Worm (Caenorhabditis elegans): ENCODE measurements around the gene nimk-1.

nimk-1 gene

ce11 chrII:12542594-12542997, 7.0 kb downstream of the nimk-1 start:
- TF ChIP-seq elt-3 (tag; optimal IDR thresholded peaks at IDR 0.05) = no peak
- no peak for TF ChIP-seq ceh-83 (GFP tag; optimal IDR thresholded peaks at IDR 0.05)
- TF ChIP-seq nhr-12 (tag; optimal IDR thresholded peaks at IDR 0.05) = no peak

ce11 chrII:12544533-12544932, 9.0 kb downstream of the nimk-1 start, which contains the start of gene F49C5.9:
Gene F49C5.9 (minus strand): TSS chrII:12544633.
- TF ChIP-seq mls-2 (tag; optimal IDR thresholded peaks at IDR 0.05) = no peak
- no peak for TF ChIP-seq nhr-2 (tag; optimal IDR thresholded peaks at IDR 0.05)
- TF ChIP-seq zip-8 (tag; optimal IDR thresholded peaks at IDR 0.05) = no peak
- no peak for TF ChIP-seq ceh-39 (tag; optimal IDR thresholded peaks at IDR 0.05)
- no peak for TF ChIP-seq nhr-12 (tag; optimal IDR thresholded peaks at IDR 0.05)
- TF ChIP-seq lin-32 (GFP tag; optimal IDR thresholded peaks at IDR 0.05) = no peak
- TF ChIP-seq elt-1 (tag; optimal IDR thresholded peaks at IDR 0.05; ENCODE audit: borderline replicate concordance, insufficient read depth) = no peak
- TF ChIP-seq lin-13 (tag; optimal IDR thresholded peaks at IDR 0.05) = no peak
- TF ChIP-seq drap-1 (GFP tag; optimal IDR thresholded peaks at IDR 0.05) = no peak
- no peak for TF ChIP-seq mab-5 (tag; optimal IDR thresholded peaks at IDR 0.05)
- TF ChIP-seq nhr-237 (tag; optimal IDR thresholded peaks at IDR 0.05) = no peak
- TF ChIP-seq hlh-1 (tag; optimal IDR thresholded peaks at IDR 0.05) = no peak
- TF ChIP-seq ztf-11 (tag; optimal IDR thresholded peaks at IDR 0.05) = no peak
- no peak for TF ChIP-seq unc-62 (GFP tag; optimal IDR thresholded peaks at IDR 0.05)
- no peak for TF ChIP-seq pha-4 (tag; optimal IDR thresholded peaks at IDR 0.05)
- no peak for TF ChIP-seq elt-3 (tag; optimal IDR thresholded peaks at IDR 0.05)
- no peak for TF ChIP-seq unc-120 (tag; optimal IDR thresholded peaks at IDR 0.05; ENCODE audit: poor library complexity, severe bottlenecking)
- no peak for TF ChIP-seq ceh-83 (GFP tag; optimal IDR thresholded peaks at IDR 0.05)

ce11 chrII:12546413-12546812, 10.9 kb downstream of the nimk-1 start, which contains the start of the genes F49C5.5 and F49C5.10:
Gene F49C5.5 (minus strand): TSS chrII:12546513.
Gene F49C5.10 (plus strand): TSS chrII:12546756.
- no peak for TF ChIP-seq zip-8 (tag; optimal IDR thresholded peaks at IDR 0.05)
- TF ChIP-seq ceh-43 (GFP tag; optimal IDR thresholded peaks at IDR 0.05) = no peak
- no peak for TF ChIP-seq mls-2 (tag; optimal IDR thresholded peaks at IDR 0.05)
- no peak for TF ChIP-seq unc-39 (tag; optimal IDR thresholded peaks at IDR 0.05)
- TF ChIP-seq bed-3 (GFP tag; optimal IDR thresholded peaks at IDR 0.05) = no peak
- TF ChIP-seq nhr-76 (tag; optimal IDR thresholded peaks at IDR 0.05) = no peak
- no peak for TF ChIP-seq nhr-12 (tag; optimal IDR thresholded peaks at IDR 0.05)
- TF ChIP-seq drap-1 (GFP tag; optimal IDR thresholded peaks at IDR 0.05) = no peak

- TF ChIP-seq unc-39 (tag; optimal IDR thresholded peaks at IDR 0.05) (no peak), unc-120 (tag; optimal IDR thresholded peaks at IDR 0.05; ENCODE audit: poor library complexity, severe bottlenecking) (no peak), elt-1 (tag; optimal IDR thresholded peaks at IDR 0.05; ENCODE audit: borderline replicate concordance, insufficient read depth) (no peak), elt-3 (tag; optimal IDR thresholded peaks at IDR 0.05) (no peak), sem-2 (GFP tag; optimal IDR thresholded peaks at IDR 0.05) (no peak), ztf-11 (tag; optimal IDR thresholded peaks at IDR 0.05) (no peak), drap-1 (GFP tag; optimal IDR thresholded peaks at IDR 0.05) (no peak)
Observed at ce11 chrII:12547547-12547946, 12.0 kb downstream of the nimk-1 start, which contains the start of gene F49C5.16. Gene F49C5.16 (plus strand): TSS chrII:12547847.

- TF ChIP-seq lin-32 (GFP tag; optimal IDR thresholded peaks at IDR 0.05) = no peak
- TF ChIP-seq ceh-83 (GFP tag; optimal IDR thresholded peaks at IDR 0.05) = no peak
- TF ChIP-seq M03D4.4 (tag; optimal IDR thresholded peaks at IDR 0.05) = no peak
- TF ChIP-seq cnd-1 (tag; optimal IDR thresholded peaks at IDR 0.05) = no peak
- TF ChIP-seq hlh-1 (tag; optimal IDR thresholded peaks at IDR 0.05) = no peak
- TF ChIP-seq pha-4 (tag; optimal IDR thresholded peaks at IDR 0.05) = no peak
- no peak for TF ChIP-seq ceh-43 (GFP tag; optimal IDR thresholded peaks at IDR 0.05)
- TF ChIP-seq lin-13 (tag; optimal IDR thresholded peaks at IDR 0.05) = no peak
- TF ChIP-seq mab-5 (tag; optimal IDR thresholded peaks at IDR 0.05) = no peak
- TF ChIP-seq nhr-76 (tag; optimal IDR thresholded peaks at IDR 0.05) = no peak
- no peak for TF ChIP-seq nhr-2 (tag; optimal IDR thresholded peaks at IDR 0.05)
- TF ChIP-seq zip-8 (tag; optimal IDR thresholded peaks at IDR 0.05) = no peak
- no peak for TF ChIP-seq ces-1 (GFP tag; optimal IDR thresholded peaks at IDR 0.05)
- TF ChIP-seq nhr-12 (tag; optimal IDR thresholded peaks at IDR 0.05) = no peak
- no peak for TF ChIP-seq elt-3 (tag; optimal IDR thresholded peaks at IDR 0.05)
- no peak for TF ChIP-seq ztf-11 (tag; optimal IDR thresholded peaks at IDR 0.05)
- TF ChIP-seq drap-1 (GFP tag; optimal IDR thresholded peaks at IDR 0.05) = no peak
- TF ChIP-seq blmp-1 (tag; optimal IDR thresholded peaks at IDR 0.05) = no peak
- TF ChIP-seq unc-62 (GFP tag; optimal IDR thresholded peaks at IDR 0.05) = no peak
Observed at ce11 chrII:12549613-12550012, 14.1 kb downstream of the nimk-1 start.

- no peak for TF ChIP-seq unc-62 (GFP tag; optimal IDR thresholded peaks at IDR 0.05)
- TF ChIP-seq nhr-237 (tag; optimal IDR thresholded peaks at IDR 0.05) = no peak
- no peak for TF ChIP-seq nhr-2 (tag; optimal IDR thresholded peaks at IDR 0.05)
- TF ChIP-seq mab-5 (tag; optimal IDR thresholded peaks at IDR 0.05) = no peak
- TF ChIP-seq mls-2 (tag; optimal IDR thresholded peaks at IDR 0.05) = no peak
- no peak for TF ChIP-seq lsy-2 (tag; optimal IDR thresholded peaks at IDR 0.05)
- no peak for TF ChIP-seq M03D4.4 (tag; optimal IDR thresholded peaks at IDR 0.05)
- no peak for TF ChIP-seq ham-2 (GFP tag; optimal IDR thresholded peaks at IDR 0.05)
- TF ChIP-seq mep-1 (tag; optimal IDR thresholded peaks at IDR 0.05) = no peak
- TF ChIP-seq lin-32 (GFP tag; optimal IDR thresholded peaks at IDR 0.05) = no peak
- TF ChIP-seq snpc-4 (tag; optimal IDR thresholded peaks at IDR 0.05) = no peak
- TF ChIP-seq lin-13 (tag; optimal IDR thresholded peaks at IDR 0.05) = no peak
- no peak for TF ChIP-seq bed-3 (GFP tag; optimal IDR thresholded peaks at IDR 0.05)
- no peak for TF ChIP-seq hlh-1 (tag; optimal IDR thresholded peaks at IDR 0.05)
- TF ChIP-seq ceh-39 (tag; optimal IDR thresholded peaks at IDR 0.05) = no peak
- TF ChIP-seq ces-1 (GFP tag; optimal IDR thresholded peaks at IDR 0.05) = no peak
- no peak for TF ChIP-seq nhr-28 (tag; optimal IDR thresholded peaks at IDR 0.05)
- TF ChIP-seq unc-120 (tag; optimal IDR thresholded peaks at IDR 0.05; ENCODE audit: poor library complexity, severe bottlenecking) = no peak
Observed at ce11 chrII:12550940-12551339, 15.4 kb downstream of the nimk-1 start.
